Worm (Caenorhabditis elegans) whole organism, young adult: ENCODE results near the gene C16C8.26.

Experiments
- F22D6.2 ChIP-seq: sonication (generic microtip); optimal IDR thresholded peaks from 2 replicates; lab custom pipeline; 2016; ENCODE audit warnings: mild to moderate bottlenecking, missing genetic modification characterization, missing compliant biosample characterization
- K11D2.4 ChIP-seq: fragments of 200-800 bp; sonication (Bioruptor generic); IDR thresholded peaks from 2 replicates; pipeline ENCODE4 v1.3.6; 2022; ENCODE audit warnings: missing genetic modification reagents, missing genetic modification characterization, missing compliant biosample characterization
- K12H6.12 ChIP-seq: fragments of 200-800 bp; sonication (Bioruptor generic); optimal IDR thresholded peaks from 2 replicates; lab custom pipeline; 2018; ENCODE audit warnings: mild to moderate bottlenecking, missing genetic modification characterization, missing compliant biosample characterization
- T26A5.8 ChIP-seq: sonication (generic microtip); optimal IDR thresholded peaks from 2 replicates; lab custom pipeline; 2016; ENCODE audit warnings: missing genetic modification characterization, missing compliant biosample characterization
- Y53G8AR.9 ChIP-seq: fragments of 200-800 bp; sonication (Bioruptor generic); conservative IDR thresholded peaks from 2 replicates; pipeline ENCODE4 v1.3.6; 2022; ENCODE audit warnings: missing genetic modification reagents, missing genetic modification characterization, missing compliant biosample characterization
- Y56A3A.18 ChIP-seq: fragments of 200-800 bp; sonication (Bioruptor generic); IDR thresholded peaks from 2 replicates; pipeline ENCODE4 v1.3.6; 2022; ENCODE audit warnings: missing genetic modification reagents, missing genetic modification characterization, missing compliant biosample characterization
- Y67H2A.10 ChIP-seq: fragments of 200-800 bp; sonication (Bioruptor generic); conservative IDR thresholded peaks from 2 replicates; pipeline ENCODE4 v1.3.6; 2022; ENCODE audit warnings: missing genetic modification reagents, missing genetic modification characterization, missing compliant biosample characterization
- Y79H2A.3 ChIP-seq: fragments of 200-800 bp; sonication (Bioruptor generic); conservative IDR thresholded peaks from 2 replicates; pipeline ENCODE4 v1.3.6; 2022; ENCODE audit warnings: missing genetic modification reagents, missing genetic modification characterization, missing compliant biosample characterization
- Y95B8A.8 ChIP-seq: fragments of 200-800 bp; sonication (Bioruptor generic); IDR thresholded peaks from 2 replicates; pipeline ENCODE4 v1.3.6; 2022; ENCODE audit warnings: missing genetic modification reagents, missing genetic modification characterization, missing compliant biosample characterization
- ZK185.1 ChIP-seq: sonication (generic microtip); optimal IDR thresholded peaks from 2 replicates; lab custom pipeline; 2016; ENCODE audit warnings: mild to moderate bottlenecking, missing genetic modification characterization, missing compliant biosample characterization; ENCODE audit not compliant: poor library complexity, severe bottlenecking
- ama-1 ChIP-seq, 3 experiments: fragments of 150-350 bp in 1 of 3; sonication (generic microtip) in 2 of 3; optimal IDR thresholded peaks; 2 replicates each; lab custom pipeline; 2014 to 2018; ENCODE audit warnings: missing biosample characterization in 2 of 3, missing genetic modification characterization in 2 of 3, missing genetic modification reagents in 2 of 3
- athp-1 ChIP-seq: sonication (generic microtip); optimal IDR thresholded peaks from 2 replicates; lab custom pipeline; 2017; ENCODE audit warnings: mild to moderate bottlenecking, missing genetic modification characterization, missing compliant biosample characterization
- attf-3 ChIP-seq: fragments of 200-800 bp; sonication (Bioruptor generic); conservative IDR thresholded peaks from 2 replicates; pipeline ENCODE4 v1.3.6; 2022; ENCODE audit warnings: missing genetic modification reagents, missing genetic modification characterization, missing compliant biosample characterization
- attf-5 ChIP-seq: fragments of 200-800 bp; sonication (Bioruptor generic); optimal IDR thresholded peaks from 2 replicates; lab custom pipeline; 2018; ENCODE audit warnings: mild to moderate bottlenecking, missing genetic modification characterization, missing compliant biosample characterization
- bed-2 ChIP-seq: fragments of 200-800 bp; sonication (Bioruptor generic); IDR thresholded peaks from 2 replicates; pipeline ENCODE4 v1.3.6; 2022; ENCODE audit warnings: missing genetic modification reagents, missing genetic modification characterization, missing compliant biosample characterization
- cebp-2 ChIP-seq: fragments of 200-800 bp; sonication (Bioruptor generic); IDR thresholded peaks from 2 replicates; pipeline ENCODE4 v1.3.6; 2022; ENCODE audit warnings: missing genetic modification characterization, missing compliant biosample characterization
- ceh-100 ChIP-seq: fragments of 200-800 bp; sonication (Bioruptor generic); IDR thresholded peaks from 2 replicates; pipeline ENCODE4 v1.3.6; 2022; ENCODE audit warnings: missing genetic modification reagents, missing genetic modification characterization, missing compliant biosample characterization
- ceh-27 ChIP-seq: fragments of 200-800 bp; sonication (Bioruptor generic); optimal IDR thresholded peaks from 2 replicates; lab custom pipeline; 2018; ENCODE audit warnings: mild to moderate bottlenecking, missing genetic modification characterization, moderate library complexity, missing compliant biosample characterization
- ceh-79 ChIP-seq: sonication (generic microtip); optimal IDR thresholded peaks from 2 replicates; lab custom pipeline; 2017; ENCODE audit warnings: mild to moderate bottlenecking, missing genetic modification characterization, missing compliant biosample characterization
- ceh-91 ChIP-seq: fragments of 200-800 bp; sonication (Bioruptor generic); IDR thresholded peaks from 2 replicates; pipeline ENCODE4 v1.3.6; 2022; ENCODE audit warnings: missing genetic modification reagents, missing genetic modification characterization, missing compliant biosample characterization
- die-1 ChIP-seq: sonication (generic microtip); optimal IDR thresholded peaks from 2 replicates; lab custom pipeline; 2016; ENCODE audit warnings: missing genotype, mild to moderate bottlenecking, missing genetic modification characterization, missing compliant biosample characterization
- dpl-1 ChIP-seq: fragments of 150-350 bp; optimal IDR thresholded peaks from 2 replicates; lab custom pipeline; 2014; ENCODE audit warnings: missing biosample characterization, missing genetic modification reagents, missing genetic modification characterization
- egrh-3 ChIP-seq: fragments of 200-800 bp; sonication (Bioruptor generic); IDR thresholded peaks from 2 replicates; pipeline ENCODE4 v1.3.6; 2022; ENCODE audit warnings: missing genetic modification reagents, missing genetic modification characterization, missing compliant biosample characterization
- ekl-4 ChIP-seq: fragments of 200-800 bp; sonication (Bioruptor generic); IDR thresholded peaks from 2 replicates; pipeline ENCODE4 v1.3.6; 2022; ENCODE audit warnings: missing genetic modification reagents, missing genetic modification characterization, missing compliant biosample characterization
- fkh-3 ChIP-seq: sonication (generic microtip); optimal IDR thresholded peaks from 2 replicates; lab custom pipeline; 2016; ENCODE audit warnings: mild to moderate bottlenecking, missing genetic modification characterization, missing compliant biosample characterization
- hsf-1 ChIP-seq: fragments of 200-800 bp; sonication (Bioruptor generic); IDR thresholded peaks from 2 replicates; pipeline ENCODE4 v1.3.6; 2022; ENCODE audit warnings: missing genetic modification reagents, missing genetic modification characterization, missing compliant biosample characterization
- let-526 ChIP-seq: fragments of 200-800 bp; sonication (Bioruptor generic); IDR thresholded peaks from 2 replicates; pipeline ENCODE4 v1.3.6; 2022; ENCODE audit warnings: missing genetic modification reagents, missing genetic modification characterization, missing compliant biosample characterization
- let-607 ChIP-seq, 2 experiments: fragments of 200-800 bp in 1 of 2; sonication (Bioruptor generic) in 1 of 2; sonication (generic microtip) in 1 of 2; optimal IDR thresholded peaks; 2 replicates each; lab custom pipeline; 2016 to 2018; ENCODE audit warnings: mild to moderate bottlenecking in 2 of 2, missing compliant biosample characterization in 2 of 2, missing genetic modification characterization in 2 of 2, moderate library complexity in 2 of 2, missing genotype in 1 of 2
- lin-35 ChIP-seq, 3 experiments: fragments of 150-350 bp in 2 of 3; sonication (generic microtip) in 1 of 3; optimal IDR thresholded peaks; 2 replicates each; lab custom pipeline; 2014 to 2018; ENCODE audit warnings: missing biosample characterization in 3 of 3, missing genetic modification characterization in 3 of 3, missing genetic modification reagents in 3 of 3
- lin-40 ChIP-seq: sonication (generic microtip); optimal IDR thresholded peaks from 2 replicates; lab custom pipeline; 2016; ENCODE audit warnings: missing genetic modification characterization, mild to moderate bottlenecking, missing compliant biosample characterization, missing genotype, missing genetic modification reagents
- lin-54 ChIP-seq: fragments of 200-800 bp; sonication (Bioruptor generic); optimal IDR thresholded peaks from 2 replicates; lab custom pipeline; 2018; ENCODE audit warnings: mild to moderate bottlenecking, missing genetic modification characterization, missing compliant biosample characterization
- lsl-1 ChIP-seq: fragments of 200-800 bp; sonication (Bioruptor generic); optimal IDR thresholded peaks from 2 replicates; lab custom pipeline; 2018; ENCODE audit warnings: mild to moderate bottlenecking, missing genetic modification characterization, moderate library complexity, missing compliant biosample characterization
- madf-6 ChIP-seq: fragments of 200-800 bp; sonication (Bioruptor generic); IDR thresholded peaks from 2 replicates; pipeline ENCODE4 v1.3.6; 2022; ENCODE audit warnings: missing genetic modification reagents, missing genetic modification characterization, missing compliant biosample characterization
- madf-8 ChIP-seq: fragments of 200-800 bp; sonication (Bioruptor generic); conservative IDR thresholded peaks from 2 replicates; pipeline ENCODE4 v1.3.6; 2022; ENCODE audit warnings: missing genetic modification reagents, missing genetic modification characterization, missing compliant biosample characterization
- pbrm-1 ChIP-seq: fragments of 200-800 bp; sonication (Bioruptor generic); IDR thresholded peaks from 2 replicates; pipeline ENCODE4 v1.3.6; 2022; ENCODE audit warnings: missing genetic modification reagents, missing genetic modification characterization, missing compliant biosample characterization
- rcor-1 ChIP-seq: fragments of 200-800 bp; sonication (Bioruptor generic); IDR thresholded peaks from 2 replicates; pipeline ENCODE4 v1.3.6; 2022; ENCODE audit warnings: missing genetic modification reagents, missing genetic modification characterization, missing compliant biosample characterization
- rec-8 ChIP-seq, 2 experiments: sonication (generic microtip); optimal IDR thresholded peaks; 2 replicates each; lab custom pipeline; 2016; ENCODE audit warnings: mild to moderate bottlenecking in 2 of 2, missing genetic modification characterization in 2 of 2, missing genetic modification reagents in 2 of 2, missing genotype in 2 of 2, missing biosample characterization in 1 of 2, missing compliant biosample characterization in 1 of 2, moderate library complexity in 1 of 2
- rpc-1 ChIP-seq, 2 experiments: fragments of 150-350 bp in 1 of 2; sonication (generic microtip) in 1 of 2; optimal IDR thresholded peaks; 2 replicates each; lab custom pipeline; 2014 to 2018; ENCODE audit warnings: missing biosample characterization in 1 of 2, missing genetic modification characterization in 1 of 2, missing genetic modification reagents in 1 of 2, missing genotype in 1 of 2
- unc-130 ChIP-seq: sonication (generic microtip); optimal IDR thresholded peaks from 2 replicates; lab custom pipeline; 2016; ENCODE audit warnings: missing genetic modification reagents, missing genetic modification characterization, missing compliant biosample characterization
- ztf-28 ChIP-seq: fragments of 200-800 bp; sonication (Bioruptor generic); IDR thresholded peaks from 2 replicates; pipeline ENCODE4 v1.3.6; 2022; ENCODE audit warnings: missing genetic modification reagents, missing genetic modification characterization, missing compliant biosample characterization
- ztf-6 ChIP-seq: fragments of 200-800 bp; sonication (Bioruptor generic); IDR thresholded peaks from 2 replicates; pipeline ENCODE4 v1.3.6; 2022; ENCODE audit warnings: missing genetic modification reagents, missing genetic modification characterization, missing compliant biosample characterization

Gene C16C8.26

ce11 chrII:3458209-3458608 lies at the start of gene C16C8.26, which contains the start of gene C16C8.19:
Gene C16C8.26 (minus strand): TSS chrII:3458309.
Gene C16C8.19 (plus strand): TSS chrII:3458487.
- no peak for TF ChIP-seq madf-6
- TF ChIP-seq attf-5 (GFP tag; lab: Kevin White, UChicago), result no peak
- no peak for TF ChIP-seq ceh-79 (tag; lab: Kevin White, UChicago)
- TF ChIP-seq rcor-1 (GFP tag; lab: Robert Waterston, UW), result no peak
- no peak for TF ChIP-seq rpc-1 (optimal IDR thresholded peaks at IDR 0.05; lab: Kevin White, UChicago)
- no peak for TF ChIP-seq rpc-1 (tag; optimal IDR thresholded peaks at IDR 0.05; lab: Kevin White, UChicago)
- no peak for TF ChIP-seq Y95B8A.8 (GFP tag; lab: Robert Waterston, UW)

- TF ChIP-seq ama-1 (optimal IDR thresholded peaks at IDR 0.05; lab: Kevin White, UChicago) (no peak), ama-1 (GFP tag; optimal IDR thresholded peaks at IDR 0.05; lab: Kevin White, UChicago) (no peak), Y56A3A.18 (no peak), hsf-1 (GFP tag; lab: Robert Waterston, UW) (no peak), ekl-4 (GFP tag; lab: Robert Waterston, UW) (no peak)
Observed at ce11 chrII:3504717-3505116, 46.6 kb upstream of the C16C8.26 start, which contains the start of gene cyh-1. Gene cyh-1 (plus strand): TSS chrII:3505017.

- TF ChIP-seq let-607 (tag; optimal IDR thresholded peaks at IDR 0.05; lab: Kevin White, UChicago) (peak in 1 of 2 experiments; percentile 52), lsl-1 (GFP tag; lab: Kevin White, UChicago) (peak; percentile 46), rcor-1 (GFP tag; lab: Robert Waterston, UW) (peak; percentile 67), F22D6.2 (tag; lab: Kevin White, UChicago) (peak; percentile 26), lin-40 (tag; lab: Kevin White, UChicago) (peak; percentile 48), K11D2.4 (GFP tag; lab: Robert Waterston, UW) (peak; percentile 69; the same call in 1 of the 2 replicates), ztf-28 (GFP tag; lab: Robert Waterston, UW) (peak; percentile 53; the same call in 1 of the 2 replicates), rec-8 (tag; optimal IDR thresholded peaks at IDR 0.05; lab: Kevin White, UChicago) (peak; percentile 37 to 49), dpl-1 (no peak), die-1 (tag; lab: Kevin White, UChicago) (no peak), lin-35 (GFP tag; optimal IDR thresholded peaks at IDR 0.05; lab: Kevin White, UChicago) (peak in 2 of 3 experiments; percentile 21 to 67), Y79H2A.3 (GFP tag; lab: Robert Waterston, UW) (no peak), unc-130 (peak; percentile 20), let-526 (GFP tag; lab: Robert Waterston, UW) (0 out of 2 replicates have a peak, but pooled peaks have one; percentile 8), madf-8 (GFP tag; lab: Robert Waterston, UW) (peak; percentile 28; the same call in 1 of the 2 replicates), T26A5.8 (tag; lab: Kevin White, UChicago) (no peak), bed-2 (GFP tag; lab: Robert Waterston, UW) (peak; percentile 59; the same call in 1 of the 2 replicates), ztf-6 (GFP tag; lab: Robert Waterston, UW) (no peak), Y53G8AR.9 (peak; percentile 65; the same call in 1 of the 2 replicates), cebp-2 (GFP tag; lab: Robert Waterston, UW) (no peak), ceh-100 (GFP tag; lab: Robert Waterston, UW) (peak; percentile 39), ZK185.1 (tag; lab: Kevin White, UChicago) (no peak), ceh-27 (peak; percentile 72), pbrm-1 (GFP tag; lab: Robert Waterston, UW) (peak; percentile 58; the same call in 1 of the 2 replicates), egrh-3 (0 out of 2 replicates have a peak, but pooled peaks have one; percentile 30), ceh-91 (GFP tag; lab: Robert Waterston, UW) (peak; percentile 55), fkh-3 (no peak), madf-6 (peak; percentile 63), athp-1 (peak; percentile 58), ama-1 (optimal IDR thresholded peaks at IDR 0.05; lab: Kevin White, UChicago) (no peak), ama-1 (GFP tag; optimal IDR thresholded peaks at IDR 0.05; lab: Kevin White, UChicago) (no peak), attf-3 (peak; percentile 69), Y67H2A.10 (GFP tag; lab: Robert Waterston, UW) (0 out of 2 replicates have a peak, but pooled peaks have one; percentile 50), K12H6.12 (tag; lab: Kevin White, UChicago) (peak; percentile 44), lin-54 (GFP tag; lab: Kevin White, UChicago) (peak; percentile 62)
Observed at ce11 chrII:3502520-3503323, 44.6 kb upstream of the C16C8.26 start, which contains the start of the genes col-71 and Y49F6B.2. Gene col-71 (minus strand): TSS chrII:3502570. Gene Y49F6B.2 (plus strand): TSS chrII:3502968.
